Worm (Caenorhabditis elegans) whole organism, L2 larva: ENCODE data around the gene glr-1.

ENCODE experiments used
- elt-3 ChIP-seq: sonication (generic microtip); optimal IDR thresholded peaks from 2 replicates; lab custom pipeline; 2017; ENCODE audit warnings: missing biosample characterization, missing genetic modification characterization
- lsy-2 ChIP-seq, 2 experiments: fragments of 150-350 bp in 1 of 2; sonication (generic microtip) in 1 of 2; optimal IDR thresholded peaks; 2 replicates each; lab custom pipeline; 2014 to 2017; ENCODE audit warnings: missing biosample characterization in 2 of 2, missing genetic modification characterization in 2 of 2
- nhr-12 ChIP-seq: fragments of 150-350 bp; optimal IDR thresholded peaks from 2 replicates; lab custom pipeline; 2014; ENCODE audit warnings: missing biosample characterization, missing genetic modification characterization
- peb-1 ChIP-seq: fragments of 150-350 bp; optimal IDR thresholded peaks from 2 replicates; lab custom pipeline; 2014; ENCODE audit warnings: missing biosample characterization, missing genetic modification characterization
- unc-55 ChIP-seq: fragments of 150-350 bp; sonication (generic microtip); optimal IDR thresholded peaks from 3 replicates; lab custom pipeline; 2014; ENCODE audit warnings: missing biosample characterization, missing genetic modification reagents, missing genetic modification characterization

DNA sequence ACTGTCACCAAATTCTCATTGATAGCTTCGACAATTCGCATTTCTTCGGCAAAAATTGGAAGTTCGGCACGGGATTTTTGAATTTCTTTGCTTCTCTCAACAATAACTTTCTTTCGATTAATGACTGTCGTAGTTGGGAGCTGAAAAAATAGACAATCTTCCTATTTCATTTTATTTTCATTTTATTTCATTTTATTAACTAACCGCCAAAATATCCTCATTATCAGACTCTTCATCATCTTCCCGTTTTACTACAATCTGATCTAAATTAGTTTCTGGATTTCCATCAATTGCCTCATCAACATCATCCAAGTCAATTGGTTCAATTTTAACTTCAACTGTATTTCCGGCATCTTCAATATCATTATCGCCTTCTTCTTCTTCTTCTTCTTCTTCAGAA lies 25.1 kb upstream of the glr-1 start:
- TF ChIP-seq lsy-2 (tag; optimal IDR thresholded peaks at IDR 0.05; lab: Kevin White, UChicago) (no peak), nhr-12 (no peak), peb-1 (tag; lab: Kevin White, UChicago) (no peak), elt-3 (no peak), unc-55 (GFP tag; lab: Kevin White, UChicago) (no peak)
